Worm (Caenorhabditis elegans): ENCODE measurements around the gene C15B12.9.

ce11 chrX:6510627-6511026 lies 42.0 kb downstream of the C15B12.9 start, which contains the start of gene ttr-36:
- TF ChIP-seq nhr-12 (tag; optimal IDR thresholded peaks at IDR 0.05) (no peak), ceh-82 (tag; optimal IDR thresholded peaks at IDR 0.05) (no peak), nhr-237 (tag; optimal IDR thresholded peaks at IDR 0.05) (no peak), aly-2 (tag; optimal IDR thresholded peaks at IDR 0.05) (no peak), egl-27 (tag; optimal IDR thresholded peaks at IDR 0.05) (no peak), nhr-11 (tag; optimal IDR thresholded peaks at IDR 0.05) (no peak), fkh-2 (tag; optimal IDR thresholded peaks at IDR 0.05) (no peak), unc-39 (tag; optimal IDR thresholded peaks at IDR 0.05) (no peak), pha-4 (tag; optimal IDR thresholded peaks at IDR 0.05) (no peak), elt-2 (tag; optimal IDR thresholded peaks at IDR 0.05) (no peak), ceh-9 (tag; optimal IDR thresholded peaks at IDR 0.05) (no peak), elt-1 (tag; optimal IDR thresholded peaks at IDR 0.05) (no peak), ztf-4 (tag; optimal IDR thresholded peaks at IDR 0.05) (no peak), lin-39 (tag; optimal IDR thresholded peaks at IDR 0.05) (no peak)

Data from whole organism, L3 larva.